Worm (Caenorhabditis elegans): ENCODE results near the gene F20A1.8.

The F20A1.8 gene

ce11 chrV:7085518-7086104 is 38.2 kb upstream of the F20A1.8 start, which contains the start of gene VC5.2:
VC5.2 (plus strand) TSS chrV:7085956.
- TF ChIP-seq sea-1 (GFP tag; conservative IDR thresholded peaks at IDR 0.05) (no peak), tbx-11 (GFP tag; IDR thresholded peaks at IDR 0.05) (no peak), hmbx-1 (tag; optimal IDR thresholded peaks at IDR 0.05) (no peak), B0310.2 (tag; optimal IDR thresholded peaks at IDR 0.05) (no peak), tra-4 (tag; optimal IDR thresholded peaks at IDR 0.05) (no peak), tbx-37 (GFP tag; conservative IDR thresholded peaks at IDR 0.05) (no peak), ama-1 (optimal IDR thresholded peaks at IDR 0.05) (no peak), scrt-1 (GFP tag; IDR thresholded peaks at IDR 0.05) (no peak), F13C5.2 (tag; optimal IDR thresholded peaks at IDR 0.05) (no peak), aly-1 (tag; optimal IDR thresholded peaks at IDR 0.05) (no peak), hmg-4 (GFP tag; optimal IDR thresholded peaks at IDR 0.05) (no peak), flt-1 (GFP tag; IDR thresholded peaks at IDR 0.05) (no peak), hnd-1 (tag; optimal IDR thresholded peaks at IDR 0.05) (no peak), ceh-36 (tag; optimal IDR thresholded peaks at IDR 0.05) (no peak), pes-1 (GFP tag; IDR thresholded peaks at IDR 0.05) (no peak), ets-7 (tag; optimal IDR thresholded peaks at IDR 0.05) (no peak), ceh-13 (GFP tag; optimal IDR thresholded peaks at IDR 0.05) (no peak)

ce11 chrV:7084612-7085139 is 37.3 kb upstream of the F20A1.8 start, which contains the start of gene mys-1:
mys-1 (minus strand) TSS chrV:7084662.
- TF ChIP-seq tbx-37 (GFP tag; conservative IDR thresholded peaks at IDR 0.05) (peak; percentile 67), B0310.2 (tag; optimal IDR thresholded peaks at IDR 0.05) (no peak), F13C5.2 (tag; optimal IDR thresholded peaks at IDR 0.05) (peak; percentile 39), aly-1 (tag; optimal IDR thresholded peaks at IDR 0.05) (no peak), hnd-1 (tag; optimal IDR thresholded peaks at IDR 0.05) (no peak), sea-1 (GFP tag; conservative IDR thresholded peaks at IDR 0.05) (no peak), hmg-4 (GFP tag; optimal IDR thresholded peaks at IDR 0.05) (peak; percentile 43)

ce11 chrV:7079388-7079787 is 32.0 kb upstream of the F20A1.8 start:
- no peak for TF ChIP-seq ceh-13 (GFP tag; optimal IDR thresholded peaks at IDR 0.05)
- TF ChIP-seq flt-1 (GFP tag; IDR thresholded peaks at IDR 0.05): no peak
- TF ChIP-seq ama-1 (optimal IDR thresholded peaks at IDR 0.05): no peak
- no peak for TF ChIP-seq hmbx-1 (tag; optimal IDR thresholded peaks at IDR 0.05)
- TF ChIP-seq ceh-36 (tag; optimal IDR thresholded peaks at IDR 0.05): no peak
- no peak for TF ChIP-seq hmg-4 (GFP tag; optimal IDR thresholded peaks at IDR 0.05)
- TF ChIP-seq tbx-11 (GFP tag; IDR thresholded peaks at IDR 0.05): no peak
- TF ChIP-seq sea-1 (GFP tag; conservative IDR thresholded peaks at IDR 0.05): no peak
- no peak for TF ChIP-seq ets-7 (tag; optimal IDR thresholded peaks at IDR 0.05)
- no peak for TF ChIP-seq pes-1 (GFP tag; IDR thresholded peaks at IDR 0.05)
- no peak for TF ChIP-seq tbx-37 (GFP tag; conservative IDR thresholded peaks at IDR 0.05)

- TF ChIP-seq ceh-36 (tag; optimal IDR thresholded peaks at IDR 0.05): no peak
- TF ChIP-seq sea-1 (GFP tag; conservative IDR thresholded peaks at IDR 0.05): no peak
- no peak for TF ChIP-seq hnd-1 (tag; optimal IDR thresholded peaks at IDR 0.05)
- no peak for TF ChIP-seq F13C5.2 (tag; optimal IDR thresholded peaks at IDR 0.05)
- no peak for TF ChIP-seq ets-7 (tag; optimal IDR thresholded peaks at IDR 0.05)
- no peak for TF ChIP-seq pes-1 (GFP tag; IDR thresholded peaks at IDR 0.05)
- TF ChIP-seq tbx-11 (GFP tag; IDR thresholded peaks at IDR 0.05): no peak
These were observed 31.4 kb upstream of the F20A1.8 start for ce11 chrV:7078765-7079164.

- TF ChIP-seq tbx-11 (GFP tag; IDR thresholded peaks at IDR 0.05) (no peak), ceh-36 (tag; optimal IDR thresholded peaks at IDR 0.05) (no peak), B0310.2 (tag; optimal IDR thresholded peaks at IDR 0.05) (no peak), tbx-37 (GFP tag; conservative IDR thresholded peaks at IDR 0.05) (no peak), scrt-1 (GFP tag; IDR thresholded peaks at IDR 0.05) (no peak), F13C5.2 (tag; optimal IDR thresholded peaks at IDR 0.05) (no peak), hnd-1 (tag; optimal IDR thresholded peaks at IDR 0.05) (no peak), ama-1 (optimal IDR thresholded peaks at IDR 0.05) (no peak), tra-4 (tag; optimal IDR thresholded peaks at IDR 0.05) (no peak), sea-1 (GFP tag; conservative IDR thresholded peaks at IDR 0.05) (no peak), ceh-13 (GFP tag; optimal IDR thresholded peaks at IDR 0.05) (no peak), aly-1 (tag; optimal IDR thresholded peaks at IDR 0.05) (no peak), hmbx-1 (tag; optimal IDR thresholded peaks at IDR 0.05) (no peak), ets-7 (tag; optimal IDR thresholded peaks at IDR 0.05) (no peak), pes-1 (GFP tag; IDR thresholded peaks at IDR 0.05) (no peak), hmg-4 (GFP tag; optimal IDR thresholded peaks at IDR 0.05) (no peak), flt-1 (GFP tag; IDR thresholded peaks at IDR 0.05) (no peak)
These were observed 28.7 kb upstream of the F20A1.8 start for ce11 chrV:7076161-7076560.

- TF ChIP-seq ceh-13 (GFP tag; optimal IDR thresholded peaks at IDR 0.05): no peak
- TF ChIP-seq hmbx-1 (tag; optimal IDR thresholded peaks at IDR 0.05): no peak
- TF ChIP-seq pes-1 (GFP tag; IDR thresholded peaks at IDR 0.05): no peak
- no peak for TF ChIP-seq tra-4 (tag; optimal IDR thresholded peaks at IDR 0.05)
- TF ChIP-seq flt-1 (GFP tag; IDR thresholded peaks at IDR 0.05): no peak
These were observed 28.2 kb upstream of the F20A1.8 start, which contains the start of gene npa-1 for ce11 chrV:7075646-7076045. npa-1 (plus strand) TSS chrV:7075787.

- no peak for TF ChIP-seq hmg-4 (GFP tag; optimal IDR thresholded peaks at IDR 0.05)
- TF ChIP-seq hnd-1 (tag; optimal IDR thresholded peaks at IDR 0.05): no peak
These were observed 24.9 kb upstream of the F20A1.8 start, which contains the start of gene F27B10.1 for ce11 chrV:7072309-7072708. F27B10.1 (plus strand) TSS chrV:7072609.

ce11 chrV:7069605-7070004 is 22.2 kb upstream of the F20A1.8 start:
- no peak for TF ChIP-seq ama-1 (optimal IDR thresholded peaks at IDR 0.05)
- no peak for TF ChIP-seq B0310.2 (tag; optimal IDR thresholded peaks at IDR 0.05)
- TF ChIP-seq scrt-1 (GFP tag; IDR thresholded peaks at IDR 0.05): no peak
- TF ChIP-seq hmg-4 (GFP tag; optimal IDR thresholded peaks at IDR 0.05): no peak
- no peak for TF ChIP-seq F13C5.2 (tag; optimal IDR thresholded peaks at IDR 0.05)
- TF ChIP-seq ets-7 (tag; optimal IDR thresholded peaks at IDR 0.05): no peak
- no peak for TF ChIP-seq hnd-1 (tag; optimal IDR thresholded peaks at IDR 0.05)
